Worm (Caenorhabditis elegans) whole organism, late embryonic: Measurements from ENCODE around the gene C55B6.5.

Source experiments
- ama-1 ChIP-seq: fragments of 150-350 bp; optimal IDR thresholded peaks from 2 replicates; lab custom pipeline; 2014
- ceh-48 ChIP-seq: sonication (generic microtip); optimal IDR thresholded peaks from 2 replicates; lab custom pipeline; 2016; ENCODE audit warnings: missing genetic modification characterization, inconsistent platforms, missing compliant biosample characterization
- dve-1 ChIP-seq: sonication (generic microtip); optimal IDR thresholded peaks from 2 replicates; lab custom pipeline; 2017; ENCODE audit warnings: antibody characterized with exemption, mild to moderate bottlenecking, missing genetic modification characterization, missing compliant biosample characterization
- elt-2 ChIP-seq: sonication (generic microtip); optimal IDR thresholded peaks from 2 replicates; lab custom pipeline; 2016; ENCODE audit warnings: missing genetic modification reagents, missing genetic modification characterization, missing compliant biosample characterization
- ets-4 ChIP-seq: sonication (generic microtip); optimal IDR thresholded peaks from 2 replicates; lab custom pipeline; 2016; ENCODE audit warnings: missing genetic modification characterization, missing compliant biosample characterization
- fkh-10 ChIP-seq: fragments of 150-350 bp; optimal IDR thresholded peaks from 2 replicates; lab custom pipeline; 2014; ENCODE audit warnings: missing biosample characterization, missing genetic modification reagents, missing genetic modification characterization
- mec-3 ChIP-seq: sonication (generic microtip); optimal IDR thresholded peaks from 2 replicates; lab custom pipeline; 2016; ENCODE audit warnings: borderline replicate concordance, missing genetic modification characterization, missing compliant biosample characterization
- nhr-11 ChIP-seq: fragments of 150-350 bp; optimal IDR thresholded peaks from 2 replicates; lab custom pipeline; 2014; ENCODE audit warnings: missing biosample characterization, missing genetic modification characterization
- odd-2 ChIP-seq: sonication (generic microtip); optimal IDR thresholded peaks from 2 replicates; lab custom pipeline; 2017; ENCODE audit warnings: antibody characterized with exemption, mild to moderate bottlenecking, missing genetic modification characterization, missing compliant biosample characterization
- pax-1 ChIP-seq: fragments of 150-350 bp; optimal IDR thresholded peaks from 2 replicates; lab custom pipeline; 2014; ENCODE audit warnings: missing biosample characterization, missing genetic modification characterization
- pha-4 ChIP-seq: fragments of 150-350 bp; optimal IDR thresholded peaks from 2 replicates; lab custom pipeline; 2018; ENCODE audit warnings: missing biosample characterization, missing genetic modification reagents, missing genetic modification characterization
- sox-4 ChIP-seq: sonication (generic microtip); optimal IDR thresholded peaks from 2 replicates; lab custom pipeline; 2017; ENCODE audit warnings: mild to moderate bottlenecking, missing genetic modification characterization, inconsistent platforms, missing compliant biosample characterization
- unc-55 ChIP-seq: sonication (generic microtip); optimal IDR thresholded peaks from 2 replicates; lab custom pipeline; 2017; ENCODE audit warnings: missing biosample characterization, missing genetic modification reagents, missing genetic modification characterization
- unc-86 ChIP-seq: sonication (generic microtip); optimal IDR thresholded peaks from 2 replicates; lab custom pipeline; 2016; ENCODE audit warnings: missing genetic modification characterization, missing compliant biosample characterization

DNA sequence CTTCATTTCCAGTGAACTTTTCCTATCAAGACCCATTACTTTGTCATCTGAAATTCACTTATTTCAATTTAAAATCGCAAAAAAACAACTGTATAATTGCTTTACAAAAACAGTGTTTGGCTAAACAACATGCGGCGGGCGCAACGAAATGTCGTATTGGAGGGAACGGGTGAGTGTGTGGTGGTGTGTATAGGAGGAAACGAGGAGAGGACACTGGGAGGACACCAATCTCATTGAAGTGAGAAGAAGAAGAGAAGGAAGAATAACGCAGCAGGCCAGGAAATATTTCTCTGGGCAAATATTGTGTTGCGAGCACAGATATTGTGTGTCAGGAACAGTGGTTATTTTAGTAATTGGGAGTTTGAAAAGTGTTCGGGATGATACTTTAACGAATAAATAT is 49.5 kb upstream of the C55B6.5 start, which contains the start of gene F46H5.4:
- TF ChIP-seq ceh-48 (tag; lab: Kevin White, UChicago) (no peak), nhr-11 (tag; lab: Kevin White, UChicago) (no peak), pha-4 (no peak), elt-2 (tag; lab: Kevin White, UChicago) (no peak), ets-4 (no peak), ama-1 (no peak), odd-2 (tag; lab: Kevin White, UChicago) (no peak), fkh-10 (GFP tag; lab: Kevin White, UChicago) (no peak), unc-86 (tag; lab: Kevin White, UChicago) (no peak), mec-3 (tag; lab: Kevin White, UChicago) (no peak), unc-55 (GFP tag; lab: Kevin White, UChicago) (no peak), sox-4 (no peak), dve-1 (no peak), pax-1 (no peak)
